Worm (Caenorhabditis elegans) whole organism, L2 larva: ENCODE results near the gene ttr-3.

Experiments used
- C34F6.9 ChIP-seq: fragments of 150-350 bp; optimal IDR thresholded peaks from 2 replicates; lab custom pipeline; 2014; ENCODE audit warnings: missing biosample characterization, missing genetic modification characterization
- R02D3.7 ChIP-seq: fragments of 150-350 bp; optimal IDR thresholded peaks from 2 replicates; lab custom pipeline; 2014; ENCODE audit warnings: missing biosample characterization, missing genetic modification characterization
- Y55F3AM.14 ChIP-seq: fragments of 200-800 bp; sonication (Bioruptor generic); optimal IDR thresholded peaks from 2 replicates; lab custom pipeline; 2018; ENCODE audit warnings: mild to moderate bottlenecking, missing genetic modification characterization, missing compliant biosample characterization
- ama-1 ChIP-seq: fragments of 150-350 bp; optimal IDR thresholded peaks from 2 replicates; lab custom pipeline; 2018; ENCODE audit warnings: inconsistent platforms
- blmp-1 ChIP-seq: sonication (generic microtip); optimal IDR thresholded peaks from 2 replicates; lab custom pipeline; 2017; ENCODE audit warnings: missing genetic modification characterization, mild to moderate bottlenecking, missing compliant biosample characterization, antibody characterized with exemption, moderate library complexity; ENCODE audit not compliant: insufficient read depth
- ceh-16 ChIP-seq: fragments of 150-350 bp; optimal IDR thresholded peaks from 2 replicates; lab custom pipeline; 2014; ENCODE audit warnings: missing biosample characterization, missing genetic modification characterization
- ceh-82 ChIP-seq: fragments of 150-350 bp; optimal IDR thresholded peaks from 2 replicates; lab custom pipeline; 2014; ENCODE audit warnings: missing biosample characterization, missing genetic modification characterization
- crh-2 ChIP-seq: sonication (generic microtip); optimal IDR thresholded peaks from 2 replicates; lab custom pipeline; 2017; ENCODE audit warnings: missing biosample characterization, missing genetic modification characterization
- egl-27 ChIP-seq: sonication (generic microtip); optimal IDR thresholded peaks from 3 replicates; lab custom pipeline; 2017; ENCODE audit warnings: missing biosample characterization, missing genetic modification reagents, missing genetic modification characterization
- elt-3 ChIP-seq: sonication (generic microtip); optimal IDR thresholded peaks from 2 replicates; lab custom pipeline; 2017; ENCODE audit warnings: missing biosample characterization, missing genetic modification characterization
- fos-1 ChIP-seq: fragments of 150-350 bp; optimal IDR thresholded peaks from 2 replicates; lab custom pipeline; 2014; ENCODE audit warnings: missing biosample characterization, missing genetic modification characterization
- gmeb-1 ChIP-seq: fragments of 150-350 bp; optimal IDR thresholded peaks from 2 replicates; lab custom pipeline; 2014; ENCODE audit warnings: missing biosample characterization, missing genetic modification characterization
- lin-13 ChIP-seq: fragments of 150-350 bp; optimal IDR thresholded peaks from 2 replicates; lab custom pipeline; 2014; ENCODE audit warnings: missing biosample characterization, missing genetic modification reagents, missing genetic modification characterization
- lin-39 ChIP-seq: fragments of 150-350 bp; optimal IDR thresholded peaks from 2 replicates; lab custom pipeline; 2014; ENCODE audit warnings: missing biosample characterization, missing genetic modification reagents, missing genetic modification characterization
- lsy-2 ChIP-seq, 2 experiments: fragments of 150-350 bp in 1 of 2; sonication (generic microtip) in 1 of 2; optimal IDR thresholded peaks; 2 replicates each; lab custom pipeline; 2014 to 2017; ENCODE audit warnings: missing biosample characterization in 2 of 2, missing genetic modification characterization in 2 of 2
- mdl-1 ChIP-seq, 2 experiments: fragments of 150-350 bp in 1 of 2; sonication (generic microtip) in 1 of 2; optimal IDR thresholded peaks; 2 replicates each; lab custom pipeline; 2017; ENCODE audit warnings: missing biosample characterization in 2 of 2, missing genetic modification characterization in 2 of 2
- nhr-10 ChIP-seq: sonication (generic microtip); optimal IDR thresholded peaks from 2 replicates; lab custom pipeline; 2017; ENCODE audit warnings: missing biosample characterization, missing genetic modification characterization
- nhr-11 ChIP-seq: fragments of 150-350 bp; optimal IDR thresholded peaks from 2 replicates; lab custom pipeline; 2014; ENCODE audit warnings: missing biosample characterization, missing genetic modification characterization
- nhr-12 ChIP-seq: fragments of 150-350 bp; optimal IDR thresholded peaks from 2 replicates; lab custom pipeline; 2014; ENCODE audit warnings: missing biosample characterization, missing genetic modification characterization
- nhr-129 ChIP-seq: fragments of 150-350 bp; optimal IDR thresholded peaks from 2 replicates; lab custom pipeline; 2014; ENCODE audit warnings: missing biosample characterization, missing genetic modification characterization
- nhr-21 ChIP-seq: fragments of 150-350 bp; optimal IDR thresholded peaks from 2 replicates; lab custom pipeline; 2014; ENCODE audit warnings: missing biosample characterization, missing genetic modification characterization
- nhr-23 ChIP-seq: fragments of 150-350 bp; optimal IDR thresholded peaks from 2 replicates; lab custom pipeline; 2014; ENCODE audit warnings: missing biosample characterization, missing genetic modification reagents, missing genetic modification characterization
- nhr-77 ChIP-seq: fragments of 150-350 bp; optimal IDR thresholded peaks from 2 replicates; lab custom pipeline; 2014; ENCODE audit warnings: missing biosample characterization, missing genetic modification characterization
- peb-1 ChIP-seq: fragments of 150-350 bp; optimal IDR thresholded peaks from 2 replicates; lab custom pipeline; 2014; ENCODE audit warnings: missing biosample characterization, missing genetic modification characterization
- sem-4 ChIP-seq: fragments of 150-350 bp; optimal IDR thresholded peaks from 2 replicates; lab custom pipeline; 2014; ENCODE audit warnings: missing biosample characterization, missing genetic modification reagents, missing genetic modification characterization
- sma-3 ChIP-seq: sonication (generic microtip); optimal IDR thresholded peaks from 2 replicates; lab custom pipeline; 2016; ENCODE audit warnings: missing genetic modification reagents, missing genetic modification characterization, missing compliant biosample characterization
- sma-9 ChIP-seq, 2 experiments: fragments of 150-350 bp in 1 of 2; sonication (generic microtip) in 1 of 2; optimal IDR thresholded peaks; 2 replicates each; lab custom pipeline; 2014 to 2016; ENCODE audit warnings: missing genetic modification characterization in 2 of 2, mild to moderate bottlenecking in 1 of 2, missing biosample characterization in 1 of 2, missing compliant biosample characterization in 1 of 2, missing genetic modification reagents in 1 of 2, moderate library complexity in 1 of 2
- unc-39 ChIP-seq: fragments of 150-350 bp; optimal IDR thresholded peaks from 2 replicates; lab custom pipeline; 2014; ENCODE audit warnings: missing biosample characterization, missing genetic modification characterization
- unc-55 ChIP-seq: fragments of 150-350 bp; sonication (generic microtip); optimal IDR thresholded peaks from 3 replicates; lab custom pipeline; 2014; ENCODE audit warnings: missing biosample characterization, missing genetic modification reagents, missing genetic modification characterization
- unc-62 ChIP-seq: fragments of 150-350 bp; optimal IDR thresholded peaks from 2 replicates; lab custom pipeline; 2014; ENCODE audit warnings: missing biosample characterization, missing genetic modification reagents, missing genetic modification characterization
- ztf-1 ChIP-seq: fragments of 200-800 bp; sonication (Bioruptor generic); conservative IDR thresholded peaks from 2 replicates; pipeline ENCODE4 v1.3.6; 2022; ENCODE audit warnings: missing genetic modification characterization, missing compliant biosample characterization
- ztf-11 ChIP-seq: sonication (generic microtip); optimal IDR thresholded peaks from 2 replicates; lab custom pipeline; 2017; ENCODE audit warnings: missing biosample characterization, missing genetic modification characterization

ttr-3 gene

DNA sequence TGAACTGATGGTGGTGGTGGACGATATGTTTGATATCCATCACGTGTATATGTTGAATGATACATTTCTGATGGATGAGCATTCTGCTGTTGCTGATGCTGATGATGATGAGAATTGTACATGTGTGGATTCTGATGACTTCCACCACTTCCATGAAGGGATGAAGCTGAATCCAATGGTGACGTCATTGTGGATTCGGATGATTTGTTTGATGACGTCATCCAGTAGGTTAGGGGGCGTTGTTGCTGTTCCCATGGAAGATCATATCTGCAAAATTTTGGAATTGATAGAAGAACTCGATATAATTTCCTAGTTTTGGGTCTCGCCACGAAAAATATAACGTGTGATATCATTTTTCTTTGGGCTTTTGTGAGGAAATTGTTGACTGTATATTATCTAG is 36.9 kb upstream of the ttr-3 start:
- TF ChIP-seq ceh-16, result no peak
- no peak for TF ChIP-seq ztf-1
- TF ChIP-seq blmp-1 (tag; lab: Kevin White, UChicago), result no peak
- no peak for TF ChIP-seq ama-1 (lab: Kevin White, UChicago)
- no peak for TF ChIP-seq sem-4
- no peak for TF ChIP-seq unc-39 (tag; lab: Kevin White, UChicago)
- no peak for TF ChIP-seq lin-13 (GFP tag; lab: Kevin White, UChicago)
- no peak for TF ChIP-seq nhr-129 (tag; lab: Kevin White, UChicago)

ce11 chrIII:9956665-9957401 is 30.3 kb upstream of the ttr-3 start, which contains the start of gene alx-1:
alx-1 (plus strand) TSS chrIII:9957351.
- TF ChIP-seq unc-62 (GFP tag; lab: Kevin White, UChicago) (no peak), sma-3 (peak; percentile 1), crh-2 (tag; lab: Kevin White, UChicago) (peak; percentile 3), nhr-23 (no peak), peb-1 (tag; lab: Kevin White, UChicago) (no peak), nhr-129 (tag; lab: Kevin White, UChicago) (peak; percentile 8), fos-1 (tag; lab: Kevin White, UChicago) (peak; percentile 99)

DNA sequence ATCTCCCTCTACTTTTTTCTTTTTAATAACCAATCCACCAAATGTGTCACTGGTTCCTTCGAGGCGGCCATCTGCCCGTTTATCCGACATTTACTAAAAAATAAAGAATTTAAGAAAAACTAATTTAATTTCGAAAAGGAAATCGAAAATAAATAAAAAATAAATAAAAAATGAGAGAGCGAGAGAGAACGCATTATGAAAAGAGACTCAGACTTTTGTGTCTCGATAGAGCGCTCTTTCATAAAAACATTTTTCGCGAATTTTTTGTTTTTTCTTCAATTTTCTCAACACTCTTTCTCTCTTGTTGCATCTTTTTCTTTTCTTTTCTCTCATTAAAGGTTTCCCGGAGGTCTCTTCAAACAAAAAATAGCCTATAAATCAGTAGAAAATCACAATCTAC is 29.6 kb upstream of the ttr-3 start, which contains the start of gene mog-1:
Gene mog-1, minus strand, starts transcription at position 93 of the 400 bp plus-strand sequence.
- peak in 1 of 2 experiments; percentile 34 for TF ChIP-seq lsy-2 (tag; optimal IDR thresholded peaks at IDR 0.05; lab: Kevin White, UChicago)
- TF ChIP-seq C34F6.9 (tag; lab: Kevin White, UChicago), result peak; percentile 66
- TF ChIP-seq nhr-10 (tag; lab: Kevin White, UChicago), result no peak
- TF ChIP-seq unc-55 (GFP tag; lab: Kevin White, UChicago), result peak; percentile 60
- TF ChIP-seq nhr-21 (tag; lab: Kevin White, UChicago), result no peak
- no peak for TF ChIP-seq R02D3.7
- TF ChIP-seq nhr-11 (tag; lab: Kevin White, UChicago), result no peak
- TF ChIP-seq lin-39 (tag; lab: Kevin White, UChicago), result no peak
- no peak for TF ChIP-seq ceh-82 (tag; lab: Kevin White, UChicago)
- no peak for TF ChIP-seq egl-27 (tag; lab: Kevin White, UChicago)
- peak; percentile 5 for TF ChIP-seq fos-1 (tag; lab: Kevin White, UChicago)

DNA sequence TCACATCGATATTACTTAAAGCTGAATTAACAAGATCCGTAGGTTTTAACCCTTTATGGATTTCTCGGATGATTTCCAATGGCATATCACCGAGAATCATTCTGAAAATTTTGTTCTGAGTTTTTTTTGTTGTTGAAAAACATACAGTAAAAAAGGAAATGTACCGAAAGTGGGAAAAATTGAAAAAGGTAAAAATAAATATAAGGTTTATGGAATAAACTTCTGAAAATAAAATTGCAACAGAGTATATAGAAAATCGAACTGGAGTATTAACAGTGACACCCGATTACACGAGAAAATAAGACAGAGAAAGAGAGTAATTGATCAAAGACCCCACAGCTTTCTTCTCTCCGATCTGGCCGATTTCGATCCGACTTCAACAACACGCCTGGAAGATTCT is 25.3 kb upstream of the ttr-3 start, which contains the start of gene K03H1.11:
Gene K03H1.11, minus strand, starts transcription at position 101 of the 400 bp plus-strand sequence.
- TF ChIP-seq sma-9 (GFP tag; optimal IDR thresholded peaks at IDR 0.05; lab: Kevin White, UChicago), result no peak
- TF ChIP-seq sma-9 (tag; optimal IDR thresholded peaks at IDR 0.05; lab: Kevin White, UChicago), result no peak
- no peak for TF ChIP-seq lin-13 (GFP tag; lab: Kevin White, UChicago)
- TF ChIP-seq ceh-82 (tag; lab: Kevin White, UChicago), result no peak
- TF ChIP-seq nhr-77 (tag; lab: Kevin White, UChicago), result no peak
- TF ChIP-seq Y55F3AM.14 (GFP tag; lab: Kevin White, UChicago), result no peak
- no peak for TF ChIP-seq mdl-1 (tag; optimal IDR thresholded peaks at IDR 0.05; lab: Kevin White, UChicago)
- TF ChIP-seq ama-1 (lab: Kevin White, UChicago), result no peak
- no peak for TF ChIP-seq ceh-16
- no peak for TF ChIP-seq lin-39 (tag; lab: Kevin White, UChicago)
- no peak for TF ChIP-seq gmeb-1 (tag; lab: Kevin White, UChicago)
- no peak for TF ChIP-seq fos-1 (tag; lab: Kevin White, UChicago)
- no peak for TF ChIP-seq nhr-12 (tag; lab: Kevin White, UChicago)

DNA sequence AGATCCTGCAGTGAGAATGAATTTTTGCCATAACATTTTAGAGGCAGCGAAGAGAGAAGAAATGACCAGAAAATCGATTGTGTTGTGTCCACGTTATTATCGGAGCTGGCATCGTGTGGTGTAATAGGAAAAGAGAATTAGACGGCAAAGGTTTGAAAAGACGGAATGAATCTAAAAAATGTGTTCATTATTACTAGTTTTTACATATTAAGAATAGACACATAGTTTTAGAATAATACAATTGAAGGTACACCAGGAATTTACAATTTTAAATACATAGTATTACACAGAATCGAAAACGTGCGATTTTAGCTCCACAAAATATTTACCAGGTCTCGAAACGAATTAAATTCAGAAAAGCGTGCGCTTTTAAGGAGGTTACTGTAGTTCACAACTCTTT is 23.7 kb upstream of the ttr-3 start, which contains the start of gene K03H1.13:
Gene K03H1.13, minus strand, starts transcription at position 101 of the 400 bp plus-strand sequence.
- TF ChIP-seq sma-9 (GFP tag; optimal IDR thresholded peaks at IDR 0.05; lab: Kevin White, UChicago) (no peak), sma-9 (tag; optimal IDR thresholded peaks at IDR 0.05; lab: Kevin White, UChicago) (no peak), peb-1 (tag; lab: Kevin White, UChicago) (no peak), ztf-11 (tag; lab: Kevin White, UChicago) (no peak), C34F6.9 (tag; lab: Kevin White, UChicago) (peak; percentile 13), mdl-1 (tag; optimal IDR thresholded peaks at IDR 0.05; lab: Kevin White, UChicago) (no peak), nhr-21 (tag; lab: Kevin White, UChicago) (no peak), nhr-77 (tag; lab: Kevin White, UChicago) (no peak), ztf-1 (no peak), nhr-129 (tag; lab: Kevin White, UChicago) (no peak), unc-55 (GFP tag; lab: Kevin White, UChicago) (peak; percentile 29), blmp-1 (tag; lab: Kevin White, UChicago) (no peak), elt-3 (no peak)
